Worm (Caenorhabditis elegans): ENCODE results near the gene Y110A2AL.10.

DNA sequence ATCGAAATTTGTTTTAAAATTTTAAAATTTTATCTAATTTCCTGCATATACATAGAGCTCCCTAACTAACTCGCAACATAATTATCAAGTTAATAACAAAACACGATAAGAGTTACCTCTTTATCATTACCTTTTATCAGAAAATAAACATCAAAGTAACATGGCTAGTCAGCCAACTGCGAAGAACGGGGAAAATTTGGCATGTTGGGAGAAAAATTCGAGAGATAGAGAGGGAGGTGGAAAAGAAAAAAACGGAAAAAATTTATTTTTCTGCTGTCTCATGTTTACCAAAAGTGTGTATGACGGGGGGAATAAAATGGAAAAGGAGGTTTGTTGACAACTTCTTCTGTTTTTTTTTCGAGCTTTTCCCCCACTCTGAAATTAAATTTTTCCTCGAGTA is 37.6 kb downstream of the Y110A2AL.10 start:
- TF ChIP-seq W03F9.2 (tag; optimal IDR thresholded peaks at IDR 0.05) (no peak), him-1 (tag; optimal IDR thresholded peaks at IDR 0.05) (no peak)

Data from whole organism, L4/young adult.